Worm (Caenorhabditis elegans) whole organism, dauer: ENCODE measurements around the gene ZC412.10.

Experiments used
- unc-62 ChIP-seq: sonication (generic microtip); optimal IDR thresholded peaks from 2 replicates; lab custom pipeline; 2017; ENCODE audit warnings: missing biosample characterization, missing genetic modification reagents, missing genetic modification characterization

Gene ZC412.10

DNA sequence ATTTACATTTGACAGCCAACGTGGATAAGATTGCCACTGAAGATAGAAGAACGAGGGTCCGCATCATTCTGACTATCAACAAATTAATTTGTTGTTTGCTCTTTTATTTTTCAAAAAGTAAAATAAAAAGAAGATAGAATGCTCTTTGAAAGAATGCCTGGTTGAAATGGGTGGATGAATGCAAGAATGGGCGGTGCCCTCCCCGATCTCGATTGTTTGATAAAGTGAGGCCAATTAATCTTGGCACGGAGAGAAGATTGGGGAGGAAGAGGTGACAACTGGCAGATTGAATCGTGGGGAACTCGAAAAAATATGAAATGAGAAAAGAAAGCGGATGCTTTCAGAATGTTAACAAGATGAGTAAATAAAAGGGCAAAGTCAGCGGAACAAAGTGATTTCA lies 5.3 kb downstream of the ZC412.10 start, which contains the start of gene ZC412.3:
ZC412.3 (minus strand) TSS at position 183 of the 400 bp plus-strand sequence.
- no peak for TF ChIP-seq unc-62 (GFP tag; lab: Kevin White, UChicago)

- no peak for TF ChIP-seq unc-62 (GFP tag; lab: Kevin White, UChicago)
These were observed 8.4 kb downstream of the ZC412.10 start, which contains the start of gene gcy-14 for ce11 chrV:14868181-14868580. Gene gcy-14, minus strand, starts transcription at chrV:14868281.

- no peak for TF ChIP-seq unc-62 (GFP tag; lab: Kevin White, UChicago)
These were observed 17.2 kb downstream of the ZC412.10 start for ce11 chrV:14859380-14859779.

DNA sequence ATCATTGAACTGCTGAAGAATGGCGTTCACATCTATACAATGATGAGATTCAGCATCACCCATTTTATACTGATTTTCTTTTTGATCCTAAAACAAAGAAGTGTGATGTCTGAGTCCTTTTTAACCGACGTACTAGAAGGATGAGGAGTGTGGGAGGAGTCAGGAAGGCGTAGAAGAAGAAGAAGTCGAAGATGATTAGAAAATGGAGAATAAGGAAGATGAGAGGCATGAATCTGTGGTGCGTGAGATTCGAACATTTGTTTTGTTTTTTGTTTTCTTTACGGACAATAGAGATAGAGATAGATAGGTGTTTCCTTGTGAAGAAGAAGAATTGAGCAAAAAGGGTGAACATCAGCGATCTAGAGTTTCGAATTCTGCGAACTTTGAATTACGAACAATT lies 18.1 kb downstream of the ZC412.10 start, which contains the start of gene npr-13:
npr-13 (minus strand) TSS at position 101 of the 400 bp plus-strand sequence.
- no peak for TF ChIP-seq unc-62 (GFP tag; lab: Kevin White, UChicago)

DNA sequence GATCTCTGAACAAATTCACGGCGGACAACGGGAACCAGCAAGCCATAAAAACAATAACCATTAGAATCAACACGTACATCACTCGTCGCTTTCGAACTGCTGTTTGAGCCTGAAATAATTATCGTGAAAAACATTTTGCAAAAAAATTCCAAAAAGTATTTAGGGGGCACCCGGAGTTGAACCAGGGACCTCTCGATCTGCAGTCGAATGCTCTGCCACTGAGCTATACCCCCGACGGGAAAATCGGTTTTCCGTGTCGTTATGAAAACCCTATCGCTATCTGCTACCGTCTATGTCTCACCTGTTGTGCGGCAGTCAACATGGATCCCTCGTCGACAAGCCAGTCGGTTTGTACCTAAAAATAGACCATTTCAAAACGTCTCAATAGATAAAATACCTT lies 21.0 kb downstream of the ZC412.10 start:
- TF ChIP-seq unc-62 (GFP tag; lab: Kevin White, UChicago) = no peak

DNA sequence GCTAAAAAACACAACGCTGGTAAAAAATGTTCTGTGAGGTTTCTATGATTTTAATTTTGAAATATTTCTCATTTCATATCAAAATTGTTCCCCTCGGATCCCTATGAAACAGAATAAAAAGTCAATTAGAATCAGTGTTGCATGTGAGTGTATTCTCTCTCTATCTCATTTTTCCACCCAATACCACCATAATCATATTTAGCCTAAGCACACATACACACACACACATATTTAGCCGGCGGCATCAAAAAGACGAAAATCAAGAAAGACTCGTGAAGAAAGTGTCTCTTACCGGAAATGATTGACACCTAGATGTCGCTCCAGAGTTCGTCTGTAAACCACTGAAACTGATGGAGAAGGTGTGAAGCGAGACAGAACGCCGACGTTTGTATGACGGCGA lies 22.4 kb downstream of the ZC412.10 start:
- TF ChIP-seq unc-62 (GFP tag; lab: Kevin White, UChicago) = no peak

- no peak for TF ChIP-seq unc-62 (GFP tag; lab: Kevin White, UChicago)
These were observed 22.9 kb downstream of the ZC412.10 start for ce11 chrV:14853739-14854138.

DNA sequence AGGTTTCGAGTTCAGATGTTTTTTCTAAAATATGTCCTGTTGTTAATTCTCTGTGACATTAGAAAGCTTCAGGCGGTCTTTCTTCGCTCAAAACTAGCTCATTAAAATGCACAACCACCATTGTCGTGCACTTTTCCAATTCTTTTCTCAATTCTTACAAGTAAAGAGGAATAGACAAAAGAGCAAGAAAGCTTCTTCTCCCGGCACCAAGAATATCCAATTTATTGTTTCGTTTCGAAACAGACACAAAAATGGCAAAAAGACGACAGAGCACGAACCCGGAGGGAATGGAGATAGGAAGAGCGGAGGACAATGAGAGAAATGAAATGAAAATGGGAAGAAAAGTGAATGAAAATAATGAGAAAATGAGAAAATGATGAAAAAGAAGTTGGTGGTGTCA lies 24.0 kb downstream of the ZC412.10 start:
- TF ChIP-seq unc-62 (GFP tag; lab: Kevin White, UChicago) = no peak

- TF ChIP-seq unc-62 (GFP tag; lab: Kevin White, UChicago) = no peak
These were observed 24.7 kb downstream of the ZC412.10 start for ce11 chrV:14851972-14852371.

ce11 chrV:14851206-14851605 lies 25.4 kb downstream of the ZC412.10 start:
- TF ChIP-seq unc-62 (GFP tag; lab: Kevin White, UChicago) = no peak

ce11 chrV:14850530-14850929 lies 26.1 kb downstream of the ZC412.10 start:
- TF ChIP-seq unc-62 (GFP tag; lab: Kevin White, UChicago) = no peak

DNA sequence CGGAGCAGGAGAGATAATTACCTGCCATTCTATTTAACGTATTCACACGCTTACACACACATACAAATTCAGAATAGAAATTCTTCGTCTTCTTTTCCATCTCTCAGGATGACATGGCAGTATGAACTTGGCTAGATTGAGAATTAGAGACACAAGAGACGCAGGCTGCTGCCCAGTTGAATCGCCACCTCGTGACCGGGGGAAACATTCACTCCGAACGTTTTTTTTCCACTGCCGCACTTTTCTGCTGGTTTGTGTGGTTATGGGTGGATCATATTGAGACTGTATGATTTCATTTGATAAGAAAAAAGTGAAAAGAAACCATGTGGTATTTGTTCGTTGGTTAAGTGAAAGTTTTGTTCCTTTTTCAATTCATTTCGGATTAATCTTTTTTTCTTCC lies 27.0 kb downstream of the ZC412.10 start:
- no peak for TF ChIP-seq unc-62 (GFP tag; lab: Kevin White, UChicago)

- TF ChIP-seq unc-62 (GFP tag; lab: Kevin White, UChicago) = no peak
These were observed 28.0 kb downstream of the ZC412.10 start for ce11 chrV:14848510-14849206.

- TF ChIP-seq unc-62 (GFP tag; lab: Kevin White, UChicago) = no peak
These were observed 29.2 kb downstream of the ZC412.10 start, which contains the start of gene ret-1 for ce11 chrV:14847291-14847915. Gene ret-1, minus strand, starts transcription at chrV:14847413.

DNA sequence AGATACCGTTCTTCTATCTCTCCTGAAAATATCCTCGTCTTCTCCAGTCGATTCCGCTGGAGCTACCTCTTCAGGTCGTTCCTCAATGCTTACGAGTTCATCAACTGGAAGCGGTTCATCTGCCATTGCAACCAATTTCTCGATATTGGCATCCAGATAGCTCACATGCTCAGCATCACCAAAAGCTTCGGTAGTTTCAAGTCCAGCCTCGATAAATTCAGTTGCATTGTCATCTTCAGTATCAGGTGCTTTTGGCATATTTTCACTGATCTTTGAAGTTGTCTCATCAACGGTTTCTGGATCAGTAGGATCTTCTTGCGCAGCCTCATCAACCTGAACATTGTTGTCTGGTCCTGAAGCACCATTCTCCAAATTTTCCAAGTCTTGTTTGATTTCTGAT lies 35.0 kb downstream of the ZC412.10 start:
- TF ChIP-seq unc-62 (GFP tag; lab: Kevin White, UChicago) = no peak

DNA sequence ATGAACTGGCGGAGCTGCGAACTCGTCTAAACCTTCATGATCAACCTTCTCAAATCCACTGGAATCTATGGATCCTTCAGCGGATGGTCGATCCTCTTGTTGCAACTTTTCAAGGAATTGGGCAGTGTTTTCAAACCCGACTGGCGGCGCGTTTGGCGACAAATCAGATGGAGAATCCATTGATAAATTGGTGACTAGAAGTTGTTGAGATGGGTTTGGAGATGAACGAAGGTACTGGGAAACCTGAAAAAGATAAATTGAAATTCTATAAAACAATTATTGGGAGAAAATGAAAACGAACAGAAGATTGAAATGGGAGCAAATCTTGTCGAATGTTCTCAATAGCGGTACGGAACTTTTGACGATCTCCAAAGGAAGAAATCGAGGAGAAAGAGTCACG lies 38.5 kb downstream of the ZC412.10 start:
- no peak for TF ChIP-seq unc-62 (GFP tag; lab: Kevin White, UChicago)
